Worm (Caenorhabditis elegans): ENCODE data around the gene hpo-31.
A peak's percentile ranks its signal among the peaks of the same experiment; 100 is the strongest.

The hpo-31 gene

ce11 chrV:13803902-13804301 lies 18.9 kb upstream of the hpo-31 start, which contains the start of gene swan-2:
Gene swan-2, minus strand, starts transcription at chrV:13804281.
- TF ChIP-seq him-1 (tag; optimal IDR thresholded peaks at IDR 0.05) = no peak
- TF ChIP-seq dao-5 (tag; optimal IDR thresholded peaks at IDR 0.05) = no peak
- no peak for TF ChIP-seq W03F9.2 (tag; optimal IDR thresholded peaks at IDR 0.05)

ce11 chrV:13807232-13807631 lies 15.6 kb upstream of the hpo-31 start, which contains the start of gene swan-1:
Gene swan-1, minus strand, starts transcription at chrV:13807237.
- TF ChIP-seq dao-5 (tag; optimal IDR thresholded peaks at IDR 0.05) = no peak
- no peak for TF ChIP-seq him-1 (tag; optimal IDR thresholded peaks at IDR 0.05)
- TF ChIP-seq W03F9.2 (tag; optimal IDR thresholded peaks at IDR 0.05) = no peak

- TF ChIP-seq W03F9.2 (tag; optimal IDR thresholded peaks at IDR 0.05) (no peak), him-1 (tag; optimal IDR thresholded peaks at IDR 0.05) (no peak), dao-5 (tag; optimal IDR thresholded peaks at IDR 0.05) (no peak)
Observed at ce11 chrV:13808462-13808867, 14.4 kb upstream of the hpo-31 start.

- no peak for TF ChIP-seq him-1 (tag; optimal IDR thresholded peaks at IDR 0.05)
Observed at ce11 chrV:13812330-13812729, 10.5 kb upstream of the hpo-31 start.

ce11 chrV:13812931-13813330 lies 9.9 kb upstream of the hpo-31 start, which contains the start of gene ceh-24:
Gene ceh-24, plus strand, starts transcription at chrV:13813231.
- TF ChIP-seq dao-5 (tag; optimal IDR thresholded peaks at IDR 0.05) (no peak), W03F9.2 (tag; optimal IDR thresholded peaks at IDR 0.05) (no peak), him-1 (tag; optimal IDR thresholded peaks at IDR 0.05) (no peak)

- no peak for TF ChIP-seq W03F9.2 (tag; optimal IDR thresholded peaks at IDR 0.05)
- no peak for TF ChIP-seq dao-5 (tag; optimal IDR thresholded peaks at IDR 0.05)
- TF ChIP-seq him-1 (tag; optimal IDR thresholded peaks at IDR 0.05) = no peak
Observed at ce11 chrV:13816877-13817276, 6.0 kb upstream of the hpo-31 start, which contains the start of gene F55B12.2. Gene F55B12.2, minus strand, starts transcription at chrV:13816977.

ce11 chrV:13818824-13819408 lies 3.9 kb upstream of the hpo-31 start, which contains the start of gene sel-10:
Gene sel-10, plus strand, starts transcription at chrV:13819361.
- no peak for TF ChIP-seq dao-5 (tag; optimal IDR thresholded peaks at IDR 0.05)
- peak; percentile 44 for TF ChIP-seq W03F9.2 (tag; optimal IDR thresholded peaks at IDR 0.05)

ce11 chrV:13827920-13828319 lies 5.1 kb downstream of the hpo-31 start, which contains the start of gene nrf-5:
Gene nrf-5, plus strand, starts transcription at chrV:13828267.
- no peak for TF ChIP-seq W03F9.2 (tag; optimal IDR thresholded peaks at IDR 0.05)
- no peak for TF ChIP-seq dao-5 (tag; optimal IDR thresholded peaks at IDR 0.05)
- no peak for TF ChIP-seq him-1 (tag; optimal IDR thresholded peaks at IDR 0.05)

- TF ChIP-seq W03F9.2 (tag; optimal IDR thresholded peaks at IDR 0.05) (no peak), dao-5 (tag; optimal IDR thresholded peaks at IDR 0.05) (no peak), him-1 (tag; optimal IDR thresholded peaks at IDR 0.05) (no peak)
Observed at ce11 chrV:13830813-13831212, 8.0 kb downstream of the hpo-31 start, which contains the start of gene str-165. Gene str-165, plus strand, starts transcription at chrV:13831113.

- no peak for TF ChIP-seq dao-5 (tag; optimal IDR thresholded peaks at IDR 0.05)
- no peak for TF ChIP-seq him-1 (tag; optimal IDR thresholded peaks at IDR 0.05)
- no peak for TF ChIP-seq W03F9.2 (tag; optimal IDR thresholded peaks at IDR 0.05)
Observed at ce11 chrV:13833951-13834350, 11.1 kb downstream of the hpo-31 start, which contains the start of gene srx-129. Gene srx-129, plus strand, starts transcription at chrV:13834251.

- TF ChIP-seq W03F9.2 (tag; optimal IDR thresholded peaks at IDR 0.05) = no peak
- TF ChIP-seq him-1 (tag; optimal IDR thresholded peaks at IDR 0.05) = no peak
- no peak for TF ChIP-seq dao-5 (tag; optimal IDR thresholded peaks at IDR 0.05)
Observed at ce11 chrV:13837173-13837572, 14.3 kb downstream of the hpo-31 start, which contains the start of gene srx-128. Gene srx-128, plus strand, starts transcription at chrV:13837473.

- TF ChIP-seq dao-5 (tag; optimal IDR thresholded peaks at IDR 0.05) = no peak
- TF ChIP-seq W03F9.2 (tag; optimal IDR thresholded peaks at IDR 0.05) = no peak
- TF ChIP-seq him-1 (tag; optimal IDR thresholded peaks at IDR 0.05) = no peak
Observed at ce11 chrV:13839433-13839832, 16.6 kb downstream of the hpo-31 start, which contains the start of gene F55B12.10. Gene F55B12.10, plus strand, starts transcription at chrV:13839733.

ce11 chrV:13840909-13841308 lies 18.1 kb downstream of the hpo-31 start, which contains the start of gene srx-17:
Gene srx-17, plus strand, starts transcription at chrV:13841209.
- TF ChIP-seq him-1 (tag; optimal IDR thresholded peaks at IDR 0.05) = no peak
- TF ChIP-seq W03F9.2 (tag; optimal IDR thresholded peaks at IDR 0.05) = no peak
- TF ChIP-seq dao-5 (tag; optimal IDR thresholded peaks at IDR 0.05) = no peak

- TF ChIP-seq dao-5 (tag; optimal IDR thresholded peaks at IDR 0.05) (no peak), W03F9.2 (tag; optimal IDR thresholded peaks at IDR 0.05) (no peak), him-1 (tag; optimal IDR thresholded peaks at IDR 0.05) (no peak)
Observed at ce11 chrV:13843147-13843546, 20.3 kb downstream of the hpo-31 start, which contains the start of gene srx-130. Gene srx-130, plus strand, starts transcription at chrV:13843447.
